Worm (Caenorhabditis elegans) whole organism, L1 larva: ENCODE measurements around the gene F29A7.4.

ENCODE experiments used
- C04F5.9 ChIP-seq: sonication (generic microtip); optimal IDR thresholded peaks from 2 replicates; lab custom pipeline; 2016; ENCODE audit warnings: missing genetic modification characterization, missing compliant biosample characterization
- Y116A8C.19 ChIP-seq: sonication (generic microtip); optimal IDR thresholded peaks from 2 replicates; lab custom pipeline; 2016; ENCODE audit warnings: missing compliant biosample characterization, missing genetic modification characterization, borderline replicate concordance
- alr-1 ChIP-seq: fragments of 200-800 bp; sonication (Bioruptor generic); optimal IDR thresholded peaks from 2 replicates; lab custom pipeline; 2018; ENCODE audit warnings: borderline replicate concordance, mild to moderate bottlenecking, missing genetic modification characterization, missing compliant biosample characterization
- ama-1 ChIP-seq: fragments of 150-350 bp; optimal IDR thresholded peaks from 2 replicates; lab custom pipeline; 2014
- ceh-90 ChIP-seq: sonication (generic microtip); optimal IDR thresholded peaks from 2 replicates; lab custom pipeline; 2016; ENCODE audit warnings: missing genetic modification characterization, missing compliant biosample characterization
- ces-1 ChIP-seq: fragments of 150-350 bp; optimal IDR thresholded peaks from 2 replicates; lab custom pipeline; 2014; ENCODE audit warnings: missing biosample characterization, missing genetic modification reagents, missing genetic modification characterization
- dpl-1 ChIP-seq, 3 experiments: fragments of 150-350 bp in 2 of 3; sonication (generic microtip) in 1 of 3; optimal IDR thresholded peaks; 2 replicates each; lab custom pipeline; 2014 to 2017; ENCODE audit warnings: missing biosample characterization in 3 of 3, missing genetic modification characterization in 3 of 3, missing genetic modification reagents in 3 of 3
- dsc-1 ChIP-seq: sonication (generic microtip); optimal IDR thresholded peaks from 2 replicates; lab custom pipeline; 2016; ENCODE audit warnings: mild to moderate bottlenecking, missing genetic modification characterization, missing compliant biosample characterization
- efl-1 ChIP-seq, 4 experiments: fragments of 150-350 bp; optimal IDR thresholded peaks in 3 of 4; peaks in 1 of 4; 1 replicate in 1 of 4; 2 replicates in 3 of 4; lab custom pipeline; 2014; ENCODE audit warnings: missing biosample characterization in 2 of 4, missing genetic modification characterization in 2 of 4, missing genetic modification reagents in 2 of 4
- egl-27 ChIP-seq, 2 experiments: fragments of 150-350 bp in 1 of 2; sonication (generic microtip); optimal IDR thresholded peaks; 3 replicates each; lab custom pipeline; 2017 to 2018; ENCODE audit warnings: missing biosample characterization in 2 of 2, missing genetic modification characterization in 2 of 2, missing genetic modification reagents in 2 of 2
- elt-2 ChIP-seq: sonication (generic microtip); optimal IDR thresholded peaks from 2 replicates; lab custom pipeline; 2016; ENCODE audit warnings: missing genetic modification characterization, mild to moderate bottlenecking, inconsistent platforms, missing compliant biosample characterization, missing genetic modification reagents
- elt-3 ChIP-seq, 6 experiments: fragments of 150-350 bp in 1 of 6; sonication (generic microtip); optimal IDR thresholded peaks; 2 replicates each; lab custom pipeline; 2017 to 2018; ENCODE audit warnings: missing biosample characterization in 6 of 6, missing genetic modification characterization in 6 of 6, inconsistent platforms in 1 of 6
- fkh-4 ChIP-seq: sonication (generic microtip); optimal IDR thresholded peaks from 2 replicates; lab custom pipeline; 2016; ENCODE audit warnings: missing compliant biosample characterization, missing genetic modification characterization, borderline replicate concordance
- fkh-8 ChIP-seq: sonication (generic microtip); optimal IDR thresholded peaks from 2 replicates; lab custom pipeline; 2016; ENCODE audit warnings: mild to moderate bottlenecking, missing genetic modification characterization, missing compliant biosample characterization
- fos-1 ChIP-seq: fragments of 150-350 bp; optimal IDR thresholded peaks from 2 replicates; lab custom pipeline; 2014; ENCODE audit warnings: missing biosample characterization, missing genetic modification characterization
- hlh-17 ChIP-seq: fragments of 200-800 bp; sonication (Bioruptor generic); optimal IDR thresholded peaks from 2 replicates; lab custom pipeline; 2018; ENCODE audit warnings: missing genetic modification characterization, mild to moderate bottlenecking, missing compliant biosample characterization, moderate library complexity, borderline replicate concordance
- hlh-4 ChIP-seq: sonication (generic microtip); optimal IDR thresholded peaks from 2 replicates; lab custom pipeline; 2016; ENCODE audit warnings: mild to moderate bottlenecking, missing genetic modification characterization, missing compliant biosample characterization
- irx-1 ChIP-seq: sonication (generic microtip); optimal IDR thresholded peaks from 2 replicates; lab custom pipeline; 2016; ENCODE audit warnings: missing genetic modification characterization, missing compliant biosample characterization
- lin-13 ChIP-seq: fragments of 150-350 bp; optimal IDR thresholded peaks from 2 replicates; lab custom pipeline; 2014; ENCODE audit warnings: missing biosample characterization, missing genetic modification reagents, missing genetic modification characterization
- lin-14 ChIP-seq: fragments of 200-800 bp; sonication (Bioruptor generic); optimal IDR thresholded peaks from 2 replicates; lab custom pipeline; 2018; ENCODE audit warnings: mild to moderate bottlenecking, missing genetic modification characterization, moderate library complexity, missing compliant biosample characterization
- lin-35 ChIP-seq, 2 experiments: fragments of 150-350 bp; optimal IDR thresholded peaks; 2 replicates each; lab custom pipeline; 2014; ENCODE audit warnings: missing biosample characterization in 2 of 2, missing genetic modification characterization in 2 of 2, missing genetic modification reagents in 2 of 2
- lsy-2 ChIP-seq, 2 experiments: fragments of 150-350 bp; optimal IDR thresholded peaks; 2 replicates each; lab custom pipeline; 2014; ENCODE audit warnings: missing biosample characterization in 2 of 2, missing genetic modification characterization in 2 of 2
- mab-9 ChIP-seq: fragments of 200-800 bp; sonication (Bioruptor generic); IDR thresholded peaks from 2 replicates; pipeline ENCODE4 v1.3.6; 2022; ENCODE audit warnings: missing genetic modification reagents, missing genetic modification characterization, missing compliant biosample characterization
- mdl-1 ChIP-seq, 2 experiments: fragments of 150-350 bp; optimal IDR thresholded peaks; 2 replicates each; lab custom pipeline; 2014 to 2017; ENCODE audit warnings: missing biosample characterization in 2 of 2, missing genetic modification characterization in 2 of 2, inconsistent platforms in 1 of 2
- mef-2 ChIP-seq: fragments of 150-350 bp; optimal IDR thresholded peaks from 2 replicates; lab custom pipeline; 2014; ENCODE audit warnings: missing biosample characterization, missing genetic modification characterization
- mep-1 ChIP-seq: fragments of 150-350 bp; optimal IDR thresholded peaks from 2 replicates; lab custom pipeline; 2014; ENCODE audit warnings: missing biosample characterization, missing genetic modification characterization
- nhr-11 ChIP-seq: fragments of 150-350 bp; optimal IDR thresholded peaks from 2 replicates; lab custom pipeline; 2014; ENCODE audit warnings: missing biosample characterization, missing genetic modification characterization
- nhr-19 ChIP-seq: fragments of 200-800 bp; sonication (Bioruptor generic); conservative IDR thresholded peaks from 2 replicates; pipeline ENCODE4 v1.3.6; 2022; ENCODE audit warnings: missing genetic modification characterization, missing compliant biosample characterization
- nhr-28 ChIP-seq: fragments of 150-350 bp; optimal IDR thresholded peaks from 2 replicates; lab custom pipeline; 2014; ENCODE audit warnings: missing biosample characterization, missing genetic modification characterization
- nhr-71 ChIP-seq: sonication (generic microtip); optimal IDR thresholded peaks from 2 replicates; lab custom pipeline; 2016; ENCODE audit warnings: mild to moderate bottlenecking, missing genetic modification characterization, moderate library complexity, missing compliant biosample characterization
- nhr-76 ChIP-seq: sonication (generic microtip); optimal IDR thresholded peaks from 2 replicates; lab custom pipeline; 2017; ENCODE audit warnings: missing biosample characterization, missing genetic modification characterization
- pag-3 ChIP-seq: sonication (generic microtip); optimal IDR thresholded peaks from 2 replicates; lab custom pipeline; 2017; ENCODE audit warnings: missing genetic modification characterization, mild to moderate bottlenecking, missing compliant biosample characterization, antibody characterized with exemption, borderline replicate concordance; ENCODE audit not compliant: insufficient read depth
- pax-3 ChIP-seq: fragments of 200-800 bp; sonication (Bioruptor generic); optimal IDR thresholded peaks from 2 replicates; lab custom pipeline; 2018; ENCODE audit warnings: mild to moderate bottlenecking, missing genetic modification characterization, moderate library complexity, missing compliant biosample characterization
- skn-1 ChIP-seq: fragments of 150-350 bp; optimal IDR thresholded peaks from 2 replicates; lab custom pipeline; 2014; ENCODE audit warnings: missing biosample characterization, missing genetic modification characterization
- sup-37 ChIP-seq: fragments of 200-800 bp; sonication (Bioruptor generic); optimal IDR thresholded peaks from 2 replicates; lab custom pipeline; 2018; ENCODE audit warnings: mild to moderate bottlenecking, missing genetic modification characterization, missing compliant biosample characterization
- swsn-7 ChIP-seq: sonication (generic microtip); optimal IDR thresholded peaks from 2 replicates; lab custom pipeline; 2016; ENCODE audit warnings: missing genetic modification characterization, missing compliant biosample characterization
- unc-30 ChIP-seq: sonication (generic microtip); optimal IDR thresholded peaks from 2 replicates; lab custom pipeline; 2017; ENCODE audit warnings: missing biosample characterization, missing genetic modification characterization
- unc-86 ChIP-seq: sonication (generic microtip); optimal IDR thresholded peaks from 2 replicates; lab custom pipeline; 2016; ENCODE audit warnings: missing genetic modification characterization, missing compliant biosample characterization
- unc-98 ChIP-seq: fragments of 200-800 bp; sonication (Bioruptor generic); IDR thresholded peaks from 2 replicates; pipeline ENCODE4 v1.3.6; 2022; ENCODE audit warnings: missing genetic modification characterization, missing compliant biosample characterization
- vab-15 ChIP-seq: sonication (generic microtip); optimal IDR thresholded peaks from 2 replicates; lab custom pipeline; 2017; ENCODE audit warnings: missing genotype, mild to moderate bottlenecking, missing genetic modification characterization, missing compliant biosample characterization
- zag-1 ChIP-seq: fragments of 150-350 bp; optimal IDR thresholded peaks from 2 replicates; lab custom pipeline; 2014; ENCODE audit warnings: missing biosample characterization, missing genetic modification characterization
- zip-4 ChIP-seq: fragments of 200-800 bp; sonication (Bioruptor generic); optimal IDR thresholded peaks from 2 replicates; lab custom pipeline; 2018; ENCODE audit warnings: mild to moderate bottlenecking, missing genetic modification characterization, moderate library complexity, missing compliant biosample characterization
- ztf-4 ChIP-seq: fragments of 150-350 bp; optimal IDR thresholded peaks from 2 replicates; lab custom pipeline; 2014; ENCODE audit warnings: missing biosample characterization, missing genetic modification characterization

The F29A7.4 gene

DNA sequence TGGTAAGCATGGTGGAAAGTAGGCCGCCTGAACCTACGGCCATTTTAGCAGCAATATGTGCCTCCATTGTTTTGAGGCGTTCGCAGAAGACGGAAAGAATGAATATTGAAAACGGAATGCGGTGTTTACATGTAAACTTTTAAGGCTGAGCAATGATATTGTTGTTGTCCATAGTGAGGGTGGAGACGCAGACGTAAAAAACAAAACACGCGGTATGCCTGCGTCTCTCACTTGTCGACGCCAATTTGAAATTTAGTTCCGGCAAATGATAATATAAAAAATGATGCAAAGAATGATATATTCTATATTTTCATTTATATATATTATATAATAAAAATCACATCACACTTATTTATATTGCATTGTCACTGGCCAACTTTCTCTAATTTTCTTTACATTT lies 41.9 kb upstream of the F29A7.4 start, which contains the start of gene Y47G7B.2 (continued):
- TF ChIP-seq unc-98 (GFP tag; lab: Robert Waterston, UW) = no peak
- peak in 1 of 2 experiments; percentile 8 for TF ChIP-seq mdl-1 (tag; optimal IDR thresholded peaks at IDR 0.05; lab: Kevin White, UChicago)
- no peak for TF ChIP-seq mef-2 (tag; lab: Kevin White, UChicago)
- TF ChIP-seq irx-1 (tag; lab: Kevin White, UChicago) = no peak
- peak; percentile 29 to 64 for TF ChIP-seq efl-1 (optimal IDR thresholded peaks at IDR 0.05; lab: Kevin White, UChicago)
- no peak for TF ChIP-seq efl-1 (GFP tag; optimal IDR thresholded peaks at IDR 0.05 in 1 of 2; lab: Kevin White, UChicago)
- no peak for TF ChIP-seq alr-1 (tag; lab: Kevin White, UChicago)
- TF ChIP-seq pag-3 (tag; lab: Kevin White, UChicago) = no peak
- no peak for TF ChIP-seq zag-1 (tag; lab: Kevin White, UChicago)
- peak; percentile 42 for TF ChIP-seq nhr-71 (tag; lab: Kevin White, UChicago)
- TF ChIP-seq skn-1 (tag; lab: Kevin White, UChicago) = no peak
- TF ChIP-seq nhr-28 (tag; lab: Kevin White, UChicago) = no peak
- TF ChIP-seq ama-1 (lab: Kevin White, UChicago) = no peak
- TF ChIP-seq nhr-11 = no peak
- TF ChIP-seq lsy-2 (tag; optimal IDR thresholded peaks at IDR 0.05; lab: Kevin White, UChicago) = no peak
- no peak for TF ChIP-seq mab-9
- no peak for TF ChIP-seq vab-15
- no peak for TF ChIP-seq lin-13 (GFP tag; lab: Kevin White, UChicago)
- no peak for TF ChIP-seq unc-86 (tag; lab: Kevin White, UChicago)
- peak in 1 of 2 experiments; percentile 34 for TF ChIP-seq lin-35 (GFP tag; optimal IDR thresholded peaks at IDR 0.05; lab: Kevin White, UChicago)
- TF ChIP-seq egl-27 (tag; optimal IDR thresholded peaks at IDR 0.05; lab: Kevin White, UChicago) = no peak
- TF ChIP-seq fkh-8 (tag; lab: Kevin White, UChicago) = peak; percentile 55
- TF ChIP-seq lin-14 = peak; percentile 66
- no peak for TF ChIP-seq unc-30 (tag; lab: Kevin White, UChicago)

ce11 chrII:2709942-2710341 lies 39.9 kb upstream of the F29A7.4 start, which contains the start of gene T05A8.1:
TSS of gene T05A8.1 (minus strand) at chrII:2710042.
- TF ChIP-seq fos-1 (tag; lab: Kevin White, UChicago) (no peak), pax-3 (tag; lab: Kevin White, UChicago) (no peak), hlh-17 (GFP tag; lab: Kevin White, UChicago) (no peak), dpl-1 (GFP tag; optimal IDR thresholded peaks at IDR 0.05; lab: Kevin White, UChicago) (no peak), fkh-4 (no peak), lin-13 (GFP tag; lab: Kevin White, UChicago) (no peak), hlh-4 (no peak), elt-3 (tag; optimal IDR thresholded peaks at IDR 0.05; lab: Kevin White, UChicago) (no peak), zip-4 (GFP tag; lab: Kevin White, UChicago) (no peak), dsc-1 (tag; lab: Kevin White, UChicago) (no peak), nhr-19 (no peak), mab-9 (no peak), mdl-1 (tag; optimal IDR thresholded peaks at IDR 0.05; lab: Kevin White, UChicago) (no peak), elt-2 (tag; lab: Kevin White, UChicago) (no peak), ceh-90 (no peak), nhr-76 (tag; lab: Kevin White, UChicago) (no peak)

- TF ChIP-seq fkh-4 (no peak), C04F5.9 (no peak), irx-1 (tag; lab: Kevin White, UChicago) (no peak), ceh-90 (no peak), Y116A8C.19 (tag; lab: Kevin White, UChicago) (no peak), mep-1 (tag; lab: Kevin White, UChicago) (no peak), nhr-19 (no peak), ztf-4 (tag; lab: Kevin White, UChicago) (no peak), hlh-4 (no peak), lin-13 (GFP tag; lab: Kevin White, UChicago) (no peak), vab-15 (no peak), ces-1 (GFP tag; lab: Kevin White, UChicago) (no peak), swsn-7 (tag; lab: Kevin White, UChicago) (no peak), sup-37 (no peak), mdl-1 (tag; optimal IDR thresholded peaks at IDR 0.05; lab: Kevin White, UChicago) (no peak), mab-9 (no peak)
Observed at ce11 chrII:2710919-2711318, 38.9 kb upstream of the F29A7.4 start, which contains the start of gene T05A8.2. TSS of gene T05A8.2 (minus strand) at chrII:2711019.
